In genomic region chrX:17598712-17599111, ce11 we compare ENCODE assay signal across 1 worm cellular context.
TF ChIP-seq lines count a peak whose summit lies in the region.

No protein-coding gene starts in this region.

TF ChIP-seq in whole organism, L1 larva, 84 proteins besides CTCF, POLR2A, EP300 and RAD21 (continued from another document):
- TF ChIP-seq swsn-7 (tag; optimal IDR thresholded peaks at IDR 0.05; lab: Kevin White, UChicago) (no peak), ceh-88 (GFP tag; IDR thresholded peaks at IDR 0.05; lab: Robert Waterston, UW) (no peak), alr-1 (tag; optimal IDR thresholded peaks at IDR 0.05; lab: Kevin White, UChicago; ENCODE audit: borderline replicate concordance) (no peak), mep-1 (tag; optimal IDR thresholded peaks at IDR 0.05; lab: Kevin White, UChicago) (no peak), efl-3 (GFP tag; optimal IDR thresholded peaks at IDR 0.05; lab: Kevin White, UChicago) (no peak)
